Fruit fly (Drosophila melanogaster) whole organism, embryonic: ENCODE data around the gene CG9044.

Source experiments
- Blimp-1 ChIP-seq: fragments of 200-800 bp; sonication (Bioruptor generic); optimal IDR thresholded peaks from 3 replicates; lab custom pipeline; 2018; ENCODE audit warnings: missing biosample characterization, missing genetic modification characterization, mild to moderate bottlenecking, moderate library complexity, missing genetic modification reagents
- CG17568 ChIP-seq: fragments of 200-800 bp; sonication (Bioruptor generic); optimal IDR thresholded peaks from 2 replicates; lab custom pipeline; 2018; ENCODE audit warnings: missing biosample characterization, mild to moderate bottlenecking, missing genetic modification characterization, moderate library complexity
- CG4404 ChIP-seq: fragments of 200-800 bp; sonication (Bioruptor generic); IDR thresholded peaks from 2 replicates; pipeline ENCODE4 v1.3.6; 2022; ENCODE audit warnings: missing biosample characterization, missing genetic modification characterization
- CG6791 ChIP-seq: fragments of 200-800 bp; sonication (Bioruptor generic); IDR thresholded peaks from 3 replicates; pipeline ENCODE4 v1.3.6; 2022; ENCODE audit warnings: missing biosample characterization, missing genetic modification characterization; ENCODE audit not compliant: partially characterized antibody
- CG6854 ChIP-seq: fragments of 200-800 bp; sonication (Bioruptor generic); optimal IDR thresholded peaks from 3 replicates; lab custom pipeline; 2017; ENCODE audit warnings: missing biosample characterization, mild to moderate bottlenecking, missing genetic modification characterization
- CG8478 ChIP-seq: fragments of >200 bp; optimal IDR thresholded peaks from 2 replicates; lab custom pipeline; 2018
- Hr3 ChIP-seq: fragments of 200-800 bp; sonication (Bioruptor generic); optimal IDR thresholded peaks from 3 replicates; lab custom pipeline; 2016; ENCODE audit warnings: missing biosample characterization, missing genetic modification characterization
- sisA ChIP-seq: fragments of 200-800 bp; sonication (Bioruptor generic); IDR thresholded peaks from 2 replicates; pipeline ENCODE4 v1.3.6; 2022; ENCODE audit warnings: missing biosample characterization, missing genetic modification characterization
- zfh1 ChIP-seq: fragments of 200-800 bp; sonication (Bioruptor generic); IDR thresholded peaks from 3 replicates; pipeline ENCODE4 v1.3.6; 2022; ENCODE audit warnings: missing biosample characterization, missing genetic modification characterization

dm6 chr2L:5927363-5927762 lies 21.9 kb upstream of the CG9044 start:
- no peak for TF ChIP-seq CG4404 (GFP tag; lab: Robert Waterston, UW)
- no peak for TF ChIP-seq CG8478 (lab: Kevin White, UChicago)
- TF ChIP-seq CG6791 (GFP tag; lab: Robert Waterston, UW): no peak
- no peak for TF ChIP-seq Hr3 (GFP tag; lab: Kevin White, UChicago)
- TF ChIP-seq CG17568 (GFP tag; lab: Kevin White, UChicago): no peak
- no peak for TF ChIP-seq sisA (GFP tag; lab: Robert Waterston, UW)
- TF ChIP-seq CG6854: no peak
- no peak for TF ChIP-seq Blimp-1 (GFP tag; lab: Kevin White, UChicago)
- no peak for TF ChIP-seq zfh1 (GFP tag; lab: Robert Waterston, UW)
